Fruit fly (Drosophila melanogaster) whole organism, embryonic: Measurements from ENCODE around the gene Aprt.

Source experiments
- CG10147 ChIP-seq: fragments of 200-800 bp; sonication (Bioruptor generic); optimal IDR thresholded peaks from 2 replicates; lab custom pipeline; 2019; ENCODE audit warnings: missing biosample characterization, mild to moderate bottlenecking, missing genetic modification characterization, moderate library complexity
- CG10267 ChIP-seq: fragments of 200-800 bp; sonication (Bioruptor generic); optimal IDR thresholded peaks from 2 replicates; lab custom pipeline; 2018; ENCODE audit warnings: missing biosample characterization, mild to moderate bottlenecking, missing genetic modification characterization, moderate library complexity
- CG10366 ChIP-seq: fragments of 200-800 bp; sonication (Bioruptor generic); IDR thresholded peaks from 2 replicates; pipeline ENCODE4 v1.3.6; 2022; ENCODE audit warnings: missing biosample characterization, missing genetic modification characterization
- CG10431 ChIP-seq: fragments of 200-800 bp; sonication (Bioruptor generic); optimal IDR thresholded peaks from 3 replicates; lab custom pipeline; 2018; ENCODE audit warnings: missing biosample characterization, mild to moderate bottlenecking, missing genetic modification characterization
- CG10959 ChIP-seq: fragments of 200-800 bp; sonication (Bioruptor generic); IDR thresholded peaks from 2 replicates; pipeline ENCODE4 v1.3.6; 2022; ENCODE audit warnings: missing biosample characterization, missing genetic modification characterization
- CG11093 ChIP-seq: fragments of 200-800 bp; sonication (Bioruptor generic); IDR thresholded peaks from 3 replicates; pipeline ENCODE4 v1.3.6; 2022; ENCODE audit warnings: missing biosample characterization, missing genetic modification characterization
- CG12219 ChIP-seq: fragments of 200-800 bp; sonication (Bioruptor generic); optimal IDR thresholded peaks from 3 replicates; lab custom pipeline; 2018; ENCODE audit warnings: missing biosample characterization, mild to moderate bottlenecking, missing genetic modification characterization
- CG12299 ChIP-seq: fragments of 200-800 bp; sonication (Bioruptor generic); optimal IDR thresholded peaks from 2 replicates; lab custom pipeline; 2018; ENCODE audit warnings: missing biosample characterization, mild to moderate bottlenecking, missing genetic modification characterization
- CG13123 ChIP-seq: fragments of 200-800 bp; sonication (Bioruptor generic); optimal IDR thresholded peaks from 2 replicates; lab custom pipeline; 2016; ENCODE audit warnings: missing biosample characterization, missing genetic modification characterization
- CG13775 ChIP-seq: fragments of 200-800 bp; sonication (Bioruptor generic); optimal IDR thresholded peaks from 3 replicates; lab custom pipeline; 2017; ENCODE audit warnings: missing biosample characterization, mild to moderate bottlenecking, missing genetic modification characterization
- CG1529 ChIP-seq: fragments of 200-800 bp; sonication (Bioruptor generic); optimal IDR thresholded peaks from 3 replicates; lab custom pipeline; 2018; ENCODE audit warnings: missing biosample characterization, missing genetic modification characterization
- CG1602 ChIP-seq: fragments of 200-800 bp; sonication (Bioruptor generic); optimal IDR thresholded peaks from 3 replicates; lab custom pipeline; 2016; ENCODE audit warnings: missing biosample characterization, missing genetic modification characterization
- CG16779 ChIP-seq: fragments of 200-800 bp; sonication (Bioruptor generic); IDR thresholded peaks from 2 replicates; pipeline ENCODE4 v1.3.6; 2022; ENCODE audit warnings: missing biosample characterization, missing genetic modification characterization
- CG2875 ChIP-seq: fragments of 200-800 bp; sonication (Bioruptor generic); optimal IDR thresholded peaks from 2 replicates; lab custom pipeline; 2017; ENCODE audit warnings: missing biosample characterization, mild to moderate bottlenecking, missing genetic modification characterization, missing genetic modification reagents
- CG2889 ChIP-seq: fragments of 200-800 bp; sonication (Bioruptor generic); IDR thresholded peaks from 3 replicates; pipeline ENCODE4 v1.3.6; 2022; ENCODE audit warnings: missing biosample characterization, missing genetic modification characterization
- CG30020 ChIP-seq: fragments of 200-800 bp; optimal IDR thresholded peaks from 2 replicates; lab custom pipeline; 2019; ENCODE audit warnings: missing biosample characterization, mild to moderate bottlenecking, missing genetic modification characterization, moderate library complexity
- CG4424 ChIP-seq: fragments of 200-800 bp; sonication (Bioruptor generic); optimal IDR thresholded peaks from 3 replicates; lab custom pipeline; 2016; ENCODE audit warnings: missing biosample characterization, missing genetic modification characterization
- CG7357 ChIP-seq: fragments of 200-800 bp; sonication (Bioruptor generic); IDR thresholded peaks from 3 replicates; pipeline ENCODE4 v1.3.6; 2022; ENCODE audit warnings: missing biosample characterization, missing genetic modification characterization
- CG7745 ChIP-seq: fragments of 200-800 bp; sonication (Bioruptor generic); optimal IDR thresholded peaks from 2 replicates; lab custom pipeline; 2018; ENCODE audit warnings: missing biosample characterization, mild to moderate bottlenecking, missing genetic modification characterization, moderate library complexity
- CG7786 ChIP-seq: fragments of 200-800 bp; sonication (Bioruptor generic); optimal IDR thresholded peaks from 2 replicates; lab custom pipeline; 2016; ENCODE audit warnings: missing biosample characterization, missing genetic modification characterization
- CG8281 ChIP-seq: fragments of 200-800 bp; sonication (Bioruptor generic); optimal IDR thresholded peaks from 2 replicates; lab custom pipeline; 2018; ENCODE audit warnings: missing biosample characterization, mild to moderate bottlenecking, missing genetic modification characterization, moderate library complexity
- CG8924 ChIP-seq: fragments of 200-800 bp; optimal IDR thresholded peaks from 3 replicates; lab custom pipeline; 2019; ENCODE audit warnings: missing biosample characterization, mild to moderate bottlenecking, missing genetic modification characterization, moderate library complexity
- CG8944 ChIP-seq: fragments of 200-800 bp; sonication (Bioruptor generic); optimal IDR thresholded peaks from 3 replicates; lab custom pipeline; 2016; ENCODE audit warnings: missing biosample characterization, missing genetic modification characterization
- CG9817 ChIP-seq: fragments of 200-800 bp; sonication (Bioruptor generic); optimal IDR thresholded peaks from 2 replicates; lab custom pipeline; 2018; ENCODE audit warnings: missing biosample characterization, mild to moderate bottlenecking, missing genetic modification characterization, moderate library complexity
- CG9932 ChIP-seq: fragments of 200-800 bp; sonication (Bioruptor generic); IDR thresholded peaks from 2 replicates; pipeline ENCODE4 v1.3.6; 2022; ENCODE audit warnings: missing biosample characterization, missing genetic modification characterization
- D19A ChIP-seq: fragments of 200-800 bp; optimal IDR thresholded peaks from 3 replicates; lab custom pipeline; 2019; ENCODE audit warnings: missing biosample characterization, mild to moderate bottlenecking, missing genetic modification characterization, moderate library complexity
- Dip2 ChIP-seq: fragments of 200-800 bp; sonication (Bioruptor generic); IDR thresholded peaks from 2 replicates; pipeline ENCODE4 v1.3.6; 2022; ENCODE audit warnings: missing biosample characterization, missing genetic modification characterization
- Dref ChIP-seq: fragments of 200-800 bp; sonication (Bioruptor generic); IDR thresholded peaks from 2 replicates; pipeline ENCODE4 v1.3.6; 2022; ENCODE audit warnings: missing biosample characterization, missing genetic modification characterization
- Ets97D ChIP-seq: fragments of 200-800 bp; sonication (Bioruptor generic); optimal IDR thresholded peaks from 3 replicates; lab custom pipeline; 2016; ENCODE audit warnings: missing biosample characterization, missing genetic modification characterization
- NK7.1 ChIP-seq: fragments of 200-800 bp; sonication (Bioruptor generic); optimal IDR thresholded peaks from 3 replicates; lab custom pipeline; 2016; ENCODE audit warnings: missing biosample characterization, missing genetic modification characterization
- Opbp ChIP-seq: fragments of 200-800 bp; sonication (Bioruptor generic); IDR thresholded peaks from 3 replicates; pipeline ENCODE4 v1.3.6; 2022; ENCODE audit warnings: missing biosample characterization, missing genetic modification characterization; ENCODE audit not compliant: partially characterized antibody
- Rx ChIP-seq: fragments of 200-800 bp; sonication (Bioruptor generic); IDR thresholded peaks from 2 replicates; pipeline ENCODE4 v1.3.6; 2022; ENCODE audit warnings: missing biosample characterization, missing genetic modification characterization
- Sox102F ChIP-seq: fragments of 200-800 bp; sonication (Bioruptor generic); optimal IDR thresholded peaks from 2 replicates; lab custom pipeline; 2018; ENCODE audit warnings: missing biosample characterization, mild to moderate bottlenecking, missing genetic modification characterization, moderate library complexity
- ab ChIP-seq: fragments of 200-800 bp; sonication (Bioruptor generic); optimal IDR thresholded peaks from 2 replicates; lab custom pipeline; 2016; ENCODE audit warnings: missing biosample characterization, missing genetic modification characterization
- ems ChIP-seq: fragments of 200-800 bp; sonication (Bioruptor generic); optimal IDR thresholded peaks from 3 replicates; lab custom pipeline; 2016; ENCODE audit warnings: missing biosample characterization, missing genetic modification characterization
- fd102C ChIP-seq: fragments of 200-800 bp; sonication (Bioruptor generic); optimal IDR thresholded peaks from 2 replicates; lab custom pipeline; 2018; ENCODE audit warnings: missing biosample characterization, mild to moderate bottlenecking, missing genetic modification characterization, moderate library complexity
- fd3F ChIP-seq: fragments of 200-800 bp; sonication (Bioruptor generic); optimal IDR thresholded peaks from 2 replicates; lab custom pipeline; 2018; ENCODE audit warnings: missing biosample characterization, mild to moderate bottlenecking, missing genetic modification characterization, moderate library complexity
- inv ChIP-seq: fragments of 200-800 bp; sonication (Bioruptor generic); IDR thresholded peaks from 2 replicates; pipeline ENCODE4 v1.3.6; 2022; ENCODE audit warnings: missing biosample characterization, missing genetic modification characterization; ENCODE audit not compliant: partially characterized antibody
- lilli ChIP-seq: fragments of 200-800 bp; sonication (Bioruptor generic); optimal IDR thresholded peaks from 3 replicates; lab custom pipeline; 2016; ENCODE audit warnings: missing biosample characterization, missing genetic modification characterization
- pan ChIP-seq, 4 experiments: fragments of >200 bp in 3 of 4; fragments of 200-800 bp in 1 of 4; sonication (Bioruptor generic) in 1 of 4; optimal IDR thresholded peaks in 3 of 4; IDR thresholded peaks in 1 of 4; 2 replicates each; pipeline versions ENCODE4 v1.3.6 to Lab custom; 2017 to 2022; ENCODE audit warnings: missing biosample characterization in 2 of 4, missing genetic modification characterization in 2 of 4, mixed read lengths in 1 of 4
- pita ChIP-seq: fragments of 200-800 bp; sonication (Bioruptor generic); optimal IDR thresholded peaks from 2 replicates; lab custom pipeline; 2017; ENCODE audit warnings: missing biosample characterization, mild to moderate bottlenecking, missing genetic modification characterization
- pros ChIP-seq: fragments of 200-800 bp; sonication (Bioruptor generic); optimal IDR thresholded peaks from 3 replicates; lab custom pipeline; 2019; ENCODE audit warnings: missing biosample characterization, mild to moderate bottlenecking, missing genetic modification characterization, moderate library complexity
- row ChIP-seq: fragments of 200-800 bp; sonication (Bioruptor generic); IDR thresholded peaks from 3 replicates; pipeline ENCODE4 v1.3.6; 2022; ENCODE audit warnings: missing biosample characterization, missing genetic modification characterization
- sc ChIP-seq, 3 experiments: fragments of >200 bp in 2 of 3; fragments of 200-800 bp in 1 of 3; sonication (Bioruptor generic) in 1 of 3; optimal IDR thresholded peaks; 2 replicates in 2 of 3; 3 replicates in 1 of 3; lab custom pipeline; 2017; ENCODE audit warnings: mild to moderate bottlenecking in 1 of 3, missing biosample characterization in 1 of 3, missing genetic modification characterization in 1 of 3, missing genetic modification reagents in 1 of 3
- schlank ChIP-seq: fragments of 200-800 bp; sonication (Bioruptor generic); optimal IDR thresholded peaks from 2 replicates; lab custom pipeline; 2018; ENCODE audit warnings: missing biosample characterization, mild to moderate bottlenecking, missing genetic modification characterization
- sd ChIP-seq: fragments of 200-800 bp; sonication (Bioruptor generic); optimal IDR thresholded peaks from 3 replicates; lab custom pipeline; 2018; ENCODE audit warnings: missing biosample characterization, mild to moderate bottlenecking, missing genetic modification characterization, moderate library complexity
- tin ChIP-seq: fragments of 200-800 bp; sonication (Bioruptor generic); optimal IDR thresholded peaks from 3 replicates; lab custom pipeline; 2016; ENCODE audit warnings: missing biosample characterization, missing genetic modification characterization
- trh ChIP-seq: fragments of 200-800 bp; sonication (Bioruptor generic); optimal IDR thresholded peaks from 2 replicates; lab custom pipeline; 2016; ENCODE audit warnings: missing biosample characterization, missing genetic modification characterization
- zfh1 ChIP-seq: fragments of 200-800 bp; sonication (Bioruptor generic); IDR thresholded peaks from 3 replicates; pipeline ENCODE4 v1.3.6; 2022; ENCODE audit warnings: missing biosample characterization, missing genetic modification characterization

The Aprt gene

dm6 chr3L:1865121-1865727 is 19.6 kb downstream of the Aprt start, which contains the start of the genes HBS1 and CG12025 (continued):
- TF ChIP-seq CG30020 (tag; lab: Kevin White, UChicago) (peak; percentile 94), CG1529 (GFP tag; lab: Kevin White, UChicago) (no peak), CG12219 (no peak), CG2889 (GFP tag; lab: Robert Waterston, UW) (0 out of 3 replicates have a peak, but pooled peaks have one; percentile 26), CG10431 (GFP tag; lab: Kevin White, UChicago) (no peak), schlank (tag; lab: Kevin White, UChicago) (no peak), row (GFP tag; lab: Robert Waterston, UW) (peak; percentile 95), inv (GFP tag; lab: Robert Waterston, UW) (no peak), pros (no peak), pita (GFP tag; lab: Kevin White, UChicago) (no peak), CG13123 (GFP tag; lab: Kevin White, UChicago) (peak; percentile 7), fd3F (peak; percentile 0), CG7357 (GFP tag; lab: Robert Waterston, UW) (peak; percentile 97), zfh1 (peak; percentile 56; the same call in 1 of the 3 replicates), CG4424 (GFP tag; lab: Kevin White, UChicago) (peak; percentile 42), Rx (GFP tag; lab: Robert Waterston, UW) (no peak), CG16779 (GFP tag; lab: Robert Waterston, UW) (no peak), pan (optimal IDR thresholded peaks at IDR 0.05; lab: Kevin White, UChicago) (no peak), pan (GFP tag; optimal IDR thresholded peaks at IDR 0.05 in 1 of 2, IDR thresholded peaks at IDR 0.05 in 1 of 2) (peak in 1 of 2 experiments; percentile 28), sc (optimal IDR thresholded peaks at IDR 0.05; lab: Kevin White, UChicago) (no peak), sc (GFP tag; optimal IDR thresholded peaks at IDR 0.05; lab: Kevin White, UChicago) (no peak), CG9817 (tag; lab: Kevin White, UChicago) (peak; percentile 63), CG8281 (no peak), CG8924 (tag; lab: Kevin White, UChicago) (peak; percentile 56), CG11093 (GFP tag; lab: Robert Waterston, UW) (peak; percentile 36; the same call in 1 of the 3 replicates), CG10959 (GFP tag; lab: Robert Waterston, UW) (no peak), CG10366 (GFP tag; lab: Robert Waterston, UW) (peak; percentile 62), Dip2 (no peak), D19A (tag; lab: Kevin White, UChicago) (no peak), CG12299 (no peak), Opbp (peak; percentile 34; the same call in 1 of the 3 replicates), Dref (GFP tag; lab: Robert Waterston, UW) (no peak), CG7745 (tag; lab: Kevin White, UChicago) (no peak), sd (peak; percentile 53), CG13775 (peak; percentile 57), fd102C (no peak), CG9932 (GFP tag; lab: Robert Waterston, UW) (peak; percentile 81), Sox102F (peak; percentile 46), NK7.1 (no peak), ab (GFP tag; lab: Kevin White, UChicago) (no peak), CG2875 (GFP tag; lab: Kevin White, UChicago) (no peak), CG10267 (peak; percentile 71), CG10147 (GFP tag; lab: Kevin White, UChicago) (no peak), lilli (peak; percentile 72), Ets97D (peak; percentile 72), CG1602 (peak; percentile 48), tin (GFP tag; lab: Kevin White, UChicago) (peak; percentile 61), CG8944 (GFP tag; lab: Kevin White, UChicago) (peak; percentile 6), CG7786 (GFP tag; lab: Kevin White, UChicago) (peak; percentile 48), trh (GFP tag; lab: Kevin White, UChicago) (no peak), ems (no peak)
